Worm (Caenorhabditis elegans) whole organism, L3 larva: Measurements from ENCODE around the gene gst-42.

Source experiments
- R02D3.7 ChIP-seq: fragments of 150-350 bp; optimal IDR thresholded peaks from 2 replicates; lab custom pipeline; 2014; ENCODE audit warnings: missing biosample characterization, missing genetic modification characterization
- ZK546.5 ChIP-seq: sonication (generic microtip); optimal IDR thresholded peaks from 2 replicates; lab custom pipeline; 2017; ENCODE audit warnings: missing biosample characterization, missing genetic modification characterization
- aly-2 ChIP-seq: fragments of 150-350 bp; optimal IDR thresholded peaks from 2 replicates; lab custom pipeline; 2014; ENCODE audit warnings: missing biosample characterization, missing genetic modification characterization
- ama-1 ChIP-seq: fragments of 150-350 bp; optimal IDR thresholded peaks from 2 replicates; lab custom pipeline; 2018
- ceh-16 ChIP-seq: sonication (generic microtip); optimal IDR thresholded peaks from 2 replicates; lab custom pipeline; 2017; ENCODE audit warnings: missing biosample characterization, missing genetic modification characterization
- ceh-28 ChIP-seq: fragments of 150-350 bp; optimal IDR thresholded peaks from 2 replicates; lab custom pipeline; 2014; ENCODE audit warnings: missing biosample characterization, missing genetic modification reagents, missing genetic modification characterization
- ceh-82 ChIP-seq: fragments of 150-350 bp; optimal IDR thresholded peaks from 2 replicates; lab custom pipeline; 2014; ENCODE audit warnings: missing biosample characterization, missing genetic modification characterization
- ceh-9 ChIP-seq: sonication (generic microtip); optimal IDR thresholded peaks from 2 replicates; lab custom pipeline; 2018; ENCODE audit warnings: missing biosample characterization, missing genetic modification characterization
- daf-12 ChIP-seq: fragments of 150-350 bp; optimal IDR thresholded peaks from 2 replicates; lab custom pipeline; 2014; ENCODE audit warnings: missing biosample characterization, missing genetic modification reagents, missing genetic modification characterization
- egl-27 ChIP-seq: sonication (generic microtip); optimal IDR thresholded peaks from 4 replicates; lab custom pipeline; 2017; ENCODE audit warnings: missing biosample characterization, missing genetic modification reagents, missing genetic modification characterization
- egl-5 ChIP-seq: fragments of 150-350 bp; optimal IDR thresholded peaks from 2 replicates; lab custom pipeline; 2017; ENCODE audit warnings: missing biosample characterization, missing genetic modification reagents, missing genetic modification characterization, inconsistent platforms
- elt-2 ChIP-seq: sonication (generic microtip); optimal IDR thresholded peaks from 2 replicates; lab custom pipeline; 2016; ENCODE audit warnings: missing genetic modification reagents, mild to moderate bottlenecking, missing genetic modification characterization, missing compliant biosample characterization
- elt-3 ChIP-seq, 3 experiments: fragments of 150-350 bp in 1 of 3; sonication (generic microtip) in 2 of 3; optimal IDR thresholded peaks; 2 replicates in 2 of 3; 4 replicates in 1 of 3; lab custom pipeline; 2014 to 2017; ENCODE audit warnings: missing biosample characterization in 3 of 3, missing genetic modification characterization in 3 of 3
- eor-1 ChIP-seq, 2 experiments: fragments of 150-350 bp; optimal IDR thresholded peaks; 2 replicates each; lab custom pipeline; 2014 to 2018; ENCODE audit warnings: missing biosample characterization in 2 of 2, missing genetic modification characterization in 2 of 2
- fkh-10 ChIP-seq: sonication (generic microtip); optimal IDR thresholded peaks from 2 replicates; lab custom pipeline; 2017; ENCODE audit warnings: missing biosample characterization, missing genetic modification reagents, missing genetic modification characterization
- fkh-2 ChIP-seq: fragments of 150-350 bp; optimal IDR thresholded peaks from 2 replicates; lab custom pipeline; 2014; ENCODE audit warnings: missing biosample characterization, missing genetic modification reagents, missing genetic modification characterization
- fos-1 ChIP-seq: fragments of 150-350 bp; optimal IDR thresholded peaks from 2 replicates; lab custom pipeline; 2014; ENCODE audit warnings: missing biosample characterization, missing genetic modification characterization
- jun-1 ChIP-seq: fragments of 150-350 bp; optimal IDR thresholded peaks from 2 replicates; lab custom pipeline; 2014; ENCODE audit warnings: missing biosample characterization, missing genetic modification reagents, missing genetic modification characterization
- lin-15B ChIP-seq: fragments of 150-350 bp; optimal IDR thresholded peaks from 2 replicates; lab custom pipeline; 2014; ENCODE audit warnings: missing biosample characterization, missing genetic modification characterization
- lin-39 ChIP-seq: fragments of 150-350 bp; optimal IDR thresholded peaks from 2 replicates; lab custom pipeline; 2018; ENCODE audit warnings: missing biosample characterization, missing genetic modification reagents, missing genetic modification characterization
- lsy-12 ChIP-seq: sonication (generic microtip); optimal IDR thresholded peaks from 2 replicates; lab custom pipeline; 2016; ENCODE audit warnings: mild to moderate bottlenecking, missing genetic modification characterization, missing compliant biosample characterization
- mdl-1 ChIP-seq: fragments of 150-350 bp; optimal IDR thresholded peaks from 2 replicates; lab custom pipeline; 2014; ENCODE audit warnings: missing biosample characterization, missing genetic modification characterization
- nfya-1 ChIP-seq: sonication (generic microtip); optimal IDR thresholded peaks from 2 replicates; lab custom pipeline; 2017; ENCODE audit warnings: missing genetic modification characterization, mild to moderate bottlenecking, missing compliant biosample characterization, antibody characterized with exemption, moderate library complexity; ENCODE audit not compliant: insufficient read depth
- nhr-11 ChIP-seq: fragments of 150-350 bp; optimal IDR thresholded peaks from 2 replicates; lab custom pipeline; 2014; ENCODE audit warnings: missing biosample characterization, missing genetic modification characterization
- nhr-12 ChIP-seq: fragments of 150-350 bp; optimal IDR thresholded peaks from 2 replicates; lab custom pipeline; 2014; ENCODE audit warnings: missing biosample characterization, missing genetic modification characterization
- nhr-237 ChIP-seq: fragments of 150-350 bp; optimal IDR thresholded peaks from 2 replicates; lab custom pipeline; 2014; ENCODE audit warnings: missing biosample characterization, missing genetic modification characterization
- nhr-25 ChIP-seq: sonication (generic microtip); optimal IDR thresholded peaks from 2 replicates; lab custom pipeline; 2017; ENCODE audit warnings: missing biosample characterization, missing genetic modification characterization
- nhr-28 ChIP-seq: fragments of 150-350 bp; optimal IDR thresholded peaks from 2 replicates; lab custom pipeline; 2014; ENCODE audit warnings: missing biosample characterization, missing genetic modification characterization
- nhr-43 ChIP-seq: sonication (generic microtip); optimal IDR thresholded peaks from 2 replicates; lab custom pipeline; 2016; ENCODE audit warnings: mild to moderate bottlenecking, missing genetic modification characterization, missing compliant biosample characterization; ENCODE audit not compliant: poor library complexity, severe bottlenecking
- nhr-76 ChIP-seq: fragments of 150-350 bp; sonication (generic microtip); optimal IDR thresholded peaks from 5 replicates; lab custom pipeline; 2014; ENCODE audit warnings: missing biosample characterization, missing genetic modification characterization
- nhr-77 ChIP-seq: fragments of 150-350 bp; optimal IDR thresholded peaks from 2 replicates; lab custom pipeline; 2014; ENCODE audit warnings: missing biosample characterization, missing genetic modification characterization
- pha-4 ChIP-seq: fragments of 150-350 bp; optimal IDR thresholded peaks from 2 replicates; lab custom pipeline; 2014; ENCODE audit warnings: missing biosample characterization, missing genetic modification reagents, missing genetic modification characterization
- pqm-1 ChIP-seq: fragments of 150-350 bp; optimal IDR thresholded peaks from 2 replicates; lab custom pipeline; 2017; ENCODE audit warnings: missing biosample characterization, missing genetic modification characterization, inconsistent platforms
- skn-1 ChIP-seq: fragments of 150-350 bp; optimal IDR thresholded peaks from 2 replicates; lab custom pipeline; 2014; ENCODE audit warnings: missing biosample characterization, missing genetic modification characterization
- snpc-4 ChIP-seq: fragments of 150-350 bp; optimal IDR thresholded peaks from 2 replicates; lab custom pipeline; 2014; ENCODE audit warnings: missing biosample characterization, missing genetic modification characterization
- tbx-2 ChIP-seq: sonication (generic microtip); optimal IDR thresholded peaks from 2 replicates; lab custom pipeline; 2016; ENCODE audit warnings: mild to moderate bottlenecking, missing genetic modification characterization, missing compliant biosample characterization
- unc-39 ChIP-seq: sonication (generic microtip); optimal IDR thresholded peaks from 4 replicates; lab custom pipeline; 2017; ENCODE audit warnings: missing biosample characterization, missing genetic modification characterization
- unc-62 ChIP-seq: fragments of 150-350 bp; sonication (generic microtip); optimal IDR thresholded peaks from 4 replicates; lab custom pipeline; 2014; ENCODE audit warnings: missing biosample characterization, missing genetic modification reagents, missing genetic modification characterization
- zag-1 ChIP-seq: fragments of 150-350 bp; optimal IDR thresholded peaks from 2 replicates; lab custom pipeline; 2014; ENCODE audit warnings: missing biosample characterization, missing genetic modification characterization
- ztf-4 ChIP-seq: fragments of 150-350 bp; optimal IDR thresholded peaks from 2 replicates; lab custom pipeline; 2014; ENCODE audit warnings: missing biosample characterization, missing genetic modification characterization

Gene gst-42

DNA sequence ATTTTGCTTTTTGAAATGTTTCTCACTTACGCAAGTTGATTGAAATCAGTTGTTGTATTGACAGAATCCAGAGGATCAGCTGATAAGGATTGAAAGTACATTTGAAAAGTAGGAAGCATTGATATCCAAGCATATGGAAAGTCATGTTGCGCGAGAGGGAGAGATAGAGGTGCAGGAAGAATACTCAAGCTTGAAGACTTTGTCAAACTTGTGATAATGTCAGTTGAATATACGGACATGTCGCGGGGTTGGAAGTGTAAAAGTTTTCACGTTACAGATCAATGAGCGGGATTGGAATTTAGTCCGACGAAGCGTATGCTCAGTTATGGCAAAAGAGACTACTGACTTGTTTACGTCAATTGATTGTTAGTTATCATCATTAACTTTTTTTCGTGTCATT is 41.5 kb upstream of the gst-42 start, which contains the start of gene ttx-3:
Gene ttx-3 (minus strand): TSS at position 101 of the 400 bp plus-strand sequence.
- TF ChIP-seq R02D3.7 (tag; lab: Kevin White, UChicago) (no peak), ceh-28 (no peak), egl-27 (no peak), elt-3 (tag; optimal IDR thresholded peaks at IDR 0.05; lab: Kevin White, UChicago) (no peak), nhr-43 (tag; lab: Kevin White, UChicago) (no peak), nhr-28 (tag; lab: Kevin White, UChicago) (no peak), unc-62 (no peak), skn-1 (tag; lab: Kevin White, UChicago) (no peak), ceh-82 (tag; lab: Kevin White, UChicago) (no peak), eor-1 (tag; optimal IDR thresholded peaks at IDR 0.05; lab: Kevin White, UChicago) (no peak), nhr-237 (tag; lab: Kevin White, UChicago) (no peak), egl-5 (tag; lab: Kevin White, UChicago) (no peak), ZK546.5 (no peak), snpc-4 (no peak)

DNA sequence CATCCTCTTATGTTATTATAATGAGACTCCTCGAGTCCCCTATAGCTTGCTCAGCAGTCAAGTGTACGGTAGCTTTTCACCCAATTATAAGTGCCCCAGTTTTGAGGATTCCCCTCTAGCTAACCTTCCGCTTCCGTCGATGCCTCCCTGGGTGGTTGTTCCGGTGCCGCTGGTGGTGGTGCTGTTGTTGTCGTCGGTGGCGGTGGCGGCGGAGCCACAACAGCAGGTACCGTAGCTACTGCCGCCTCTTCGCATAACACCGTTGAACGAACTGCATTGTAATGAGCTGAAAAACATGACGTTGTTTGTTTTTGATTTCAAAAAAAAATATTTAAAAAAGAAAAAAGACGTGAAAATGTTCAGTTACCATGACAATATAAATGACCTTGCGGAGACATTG is 38.7 kb upstream of the gst-42 start:
- TF ChIP-seq ztf-4 (tag; lab: Kevin White, UChicago), result no peak
- TF ChIP-seq aly-2 (tag; lab: Kevin White, UChicago), result no peak
- no peak for TF ChIP-seq nfya-1
- no peak for TF ChIP-seq nhr-76 (tag; lab: Kevin White, UChicago)
- no peak for TF ChIP-seq ZK546.5
- no peak for TF ChIP-seq nhr-237 (tag; lab: Kevin White, UChicago)
- no peak for TF ChIP-seq lin-39 (tag; lab: Kevin White, UChicago)
- TF ChIP-seq egl-27, result no peak
- TF ChIP-seq lin-15B (tag; lab: Kevin White, UChicago), result no peak
- TF ChIP-seq ama-1, result no peak
- no peak for TF ChIP-seq zag-1 (tag; lab: Kevin White, UChicago)
- TF ChIP-seq skn-1 (tag; lab: Kevin White, UChicago), result no peak
- no peak for TF ChIP-seq nhr-12 (tag; lab: Kevin White, UChicago)
- no peak for TF ChIP-seq R02D3.7 (tag; lab: Kevin White, UChicago)
- no peak for TF ChIP-seq mdl-1 (tag; lab: Kevin White, UChicago)
- no peak for TF ChIP-seq fos-1 (tag; lab: Kevin White, UChicago)
- no peak for TF ChIP-seq jun-1 (tag; lab: Kevin White, UChicago)
- TF ChIP-seq snpc-4, result no peak
- TF ChIP-seq nhr-43 (tag; lab: Kevin White, UChicago), result no peak

DNA sequence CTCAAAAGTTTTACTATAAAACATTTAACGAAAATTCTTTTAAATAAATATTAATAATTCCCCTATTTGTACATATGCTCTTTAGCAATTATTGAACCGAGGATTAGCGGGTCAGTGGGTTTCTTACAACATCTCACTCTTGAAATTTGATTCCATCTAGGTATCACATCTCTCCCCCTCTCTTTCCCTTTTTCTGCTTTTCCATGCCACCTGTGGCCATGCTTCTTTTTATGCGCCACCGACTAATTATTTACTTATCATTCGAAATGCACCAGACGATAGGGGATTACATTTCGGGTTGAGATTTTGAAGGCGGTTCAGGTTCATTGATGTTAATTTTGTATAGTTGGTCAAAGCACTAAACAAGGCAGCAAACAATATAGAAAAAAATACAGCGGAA is 38.1 kb upstream of the gst-42 start:
- TF ChIP-seq aly-2 (tag; lab: Kevin White, UChicago) (no peak), lsy-12 (no peak), egl-5 (tag; lab: Kevin White, UChicago) (no peak), nhr-25 (tag; lab: Kevin White, UChicago) (no peak), pqm-1 (tag; lab: Kevin White, UChicago) (no peak), mdl-1 (tag; lab: Kevin White, UChicago) (no peak), ZK546.5 (no peak)

DNA sequence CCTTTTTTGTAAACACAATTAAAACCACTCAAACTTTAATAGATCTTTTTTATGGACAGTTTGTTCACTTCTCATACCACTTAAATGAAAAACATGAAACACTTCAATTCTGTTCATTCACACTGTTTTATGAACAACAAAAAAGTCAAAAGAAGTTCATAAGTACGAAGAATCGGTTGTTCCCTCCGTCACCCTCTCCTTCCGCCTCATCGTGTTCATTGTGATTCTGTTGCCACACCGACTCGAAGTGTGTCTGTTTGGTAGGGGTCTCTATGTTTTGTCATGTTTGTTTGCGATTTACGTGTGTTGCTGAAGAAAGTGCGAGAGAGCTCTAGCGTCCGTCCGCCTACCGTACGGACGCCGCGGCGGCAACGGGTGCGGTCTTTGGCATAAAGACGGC is 31.1 kb upstream of the gst-42 start, which contains the start of gene lact-7:
Gene lact-7 (plus strand): TSS at position 301 of the 400 bp plus-strand sequence.
- TF ChIP-seq nfya-1, result no peak
- no peak for TF ChIP-seq snpc-4
- peak; percentile 84 for TF ChIP-seq pha-4 (tag; lab: Kevin White, UChicago)

DNA sequence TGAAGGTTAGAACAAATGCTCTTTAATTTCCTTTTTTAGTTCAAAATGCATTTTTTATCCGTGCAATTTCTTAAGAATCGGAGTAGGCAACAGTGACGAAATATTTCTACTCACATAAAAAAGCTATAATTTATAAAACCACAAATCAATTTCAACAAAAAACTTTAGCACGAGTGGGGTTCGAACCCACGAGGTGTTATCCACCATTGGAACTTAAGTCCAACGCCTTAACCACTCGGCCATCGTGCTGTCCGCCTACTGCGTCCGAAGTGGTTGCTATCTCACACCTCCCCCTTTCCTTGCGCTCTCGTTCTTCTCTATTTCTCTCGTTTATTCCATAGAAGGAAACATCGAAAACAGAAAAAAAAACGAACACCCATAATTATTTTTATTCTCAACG is 29.9 kb upstream of the gst-42 start:
- TF ChIP-seq lsy-12 (peak; percentile 56), daf-12 (tag; lab: Kevin White, UChicago) (no peak), zag-1 (tag; lab: Kevin White, UChicago) (no peak), pqm-1 (tag; lab: Kevin White, UChicago) (peak; percentile 6), ceh-9 (no peak), unc-39 (tag; lab: Kevin White, UChicago) (no peak), fos-1 (tag; lab: Kevin White, UChicago) (no peak), jun-1 (tag; lab: Kevin White, UChicago) (peak; percentile 53), R02D3.7 (tag; lab: Kevin White, UChicago) (no peak), nhr-77 (tag; lab: Kevin White, UChicago) (no peak), egl-5 (tag; lab: Kevin White, UChicago) (no peak), elt-2 (tag; lab: Kevin White, UChicago) (peak; percentile 48), egl-27 (peak; percentile 1), ceh-82 (tag; lab: Kevin White, UChicago) (peak; percentile 21), eor-1 (tag; optimal IDR thresholded peaks at IDR 0.05; lab: Kevin White, UChicago) (no peak), nhr-76 (tag; lab: Kevin White, UChicago) (no peak), nhr-12 (tag; lab: Kevin White, UChicago) (no peak), tbx-2 (tag; lab: Kevin White, UChicago) (peak; percentile 59), ceh-28 (peak; percentile 41), fkh-10 (GFP tag; lab: Kevin White, UChicago) (peak; percentile 40), aly-2 (tag; lab: Kevin White, UChicago) (no peak), nhr-43 (tag; lab: Kevin White, UChicago) (peak; percentile 59), ceh-16 (tag; lab: Kevin White, UChicago) (no peak), snpc-4 (no peak), skn-1 (tag; lab: Kevin White, UChicago) (peak; percentile 3), lin-15B (tag; lab: Kevin White, UChicago) (no peak), unc-62 (no peak), lin-39 (tag; lab: Kevin White, UChicago) (peak; percentile 70), ama-1 (no peak), pha-4 (tag; lab: Kevin White, UChicago) (peak; percentile 61), nfya-1 (no peak), fkh-2 (tag; lab: Kevin White, UChicago) (no peak), nhr-11 (tag; lab: Kevin White, UChicago) (no peak)
